Worm (Caenorhabditis elegans) whole organism, young adult: ENCODE results near the gene srx-77.

Experiments used
- B0336.3 ChIP-seq: fragments of 200-800 bp; sonication (Bioruptor generic); IDR thresholded peaks from 2 replicates; pipeline ENCODE4 v1.3.6; 2022; ENCODE audit warnings: missing genetic modification characterization, missing compliant biosample characterization
- F10E7.11 ChIP-seq: sonication (generic microtip); optimal IDR thresholded peaks from 2 replicates; lab custom pipeline; 2017; ENCODE audit warnings: mild to moderate bottlenecking, missing genetic modification characterization, moderate library complexity, missing compliant biosample characterization
- F33H1.4 ChIP-seq: fragments of 200-800 bp; sonication (Bioruptor generic); IDR thresholded peaks from 2 replicates; pipeline ENCODE4 v1.3.6; 2022; ENCODE audit warnings: missing genetic modification reagents, missing genetic modification characterization, missing compliant biosample characterization
- F49E8.2 ChIP-seq: sonication (generic microtip); optimal IDR thresholded peaks from 3 replicates; lab custom pipeline; 2017; ENCODE audit warnings: missing genetic modification characterization, mild to moderate bottlenecking, missing compliant biosample characterization, antibody characterized with exemption, moderate library complexity; ENCODE audit not compliant: insufficient read depth
- F57C9.4 ChIP-seq: sonication (generic microtip); optimal IDR thresholded peaks from 2 replicates; lab custom pipeline; 2017; ENCODE audit warnings: mild to moderate bottlenecking, missing genetic modification characterization, missing compliant biosample characterization
- K11D2.4 ChIP-seq: fragments of 200-800 bp; sonication (Bioruptor generic); IDR thresholded peaks from 2 replicates; pipeline ENCODE4 v1.3.6; 2022; ENCODE audit warnings: missing genetic modification reagents, missing genetic modification characterization, missing compliant biosample characterization
- Y95B8A.8 ChIP-seq: fragments of 200-800 bp; sonication (Bioruptor generic); IDR thresholded peaks from 2 replicates; pipeline ENCODE4 v1.3.6; 2022; ENCODE audit warnings: missing genetic modification reagents, missing genetic modification characterization, missing compliant biosample characterization
- ama-1 ChIP-seq, 3 experiments: fragments of 150-350 bp in 1 of 3; sonication (generic microtip) in 2 of 3; optimal IDR thresholded peaks; 2 replicates each; lab custom pipeline; 2014 to 2018; ENCODE audit warnings: missing biosample characterization in 2 of 3, missing genetic modification characterization in 2 of 3, missing genetic modification reagents in 2 of 3
- bed-1 ChIP-seq: fragments of 200-800 bp; sonication (Bioruptor generic); IDR thresholded peaks from 2 replicates; pipeline ENCODE4 v1.3.6; 2022; ENCODE audit warnings: missing genetic modification reagents, missing genetic modification characterization, missing compliant biosample characterization
- bed-2 ChIP-seq: fragments of 200-800 bp; sonication (Bioruptor generic); IDR thresholded peaks from 2 replicates; pipeline ENCODE4 v1.3.6; 2022; ENCODE audit warnings: missing genetic modification reagents, missing genetic modification characterization, missing compliant biosample characterization
- ccch-3 ChIP-seq: fragments of 200-800 bp; sonication (Bioruptor generic); optimal IDR thresholded peaks from 2 replicates; lab custom pipeline; 2018; ENCODE audit warnings: mild to moderate bottlenecking, missing genetic modification characterization, missing compliant biosample characterization
- chd-7 ChIP-seq: sonication (generic microtip); optimal IDR thresholded peaks from 2 replicates; lab custom pipeline; 2016; ENCODE audit warnings: mild to moderate bottlenecking, missing genetic modification characterization, moderate library complexity, missing compliant biosample characterization
- efl-1 ChIP-seq: fragments of 150-350 bp; optimal IDR thresholded peaks from 2 replicates; lab custom pipeline; 2014; ENCODE audit warnings: missing biosample characterization, missing genetic modification reagents, missing genetic modification characterization
- ets-4 ChIP-seq: fragments of 200-800 bp; sonication (Bioruptor generic); optimal IDR thresholded peaks from 2 replicates; lab custom pipeline; 2018; ENCODE audit warnings: mild to moderate bottlenecking, missing genetic modification characterization, missing compliant biosample characterization
- hrde-1 ChIP-seq: sonication (generic microtip); optimal IDR thresholded peaks from 2 replicates; lab custom pipeline; 2016; ENCODE audit warnings: missing genetic modification characterization, mild to moderate bottlenecking, missing compliant biosample characterization, moderate library complexity, missing genotype, missing genetic modification reagents, borderline replicate concordance
- lir-1 ChIP-seq: fragments of 200-800 bp; sonication (Bioruptor generic); conservative IDR thresholded peaks from 2 replicates; pipeline ENCODE4 v1.3.6; 2022; ENCODE audit warnings: missing genetic modification reagents, missing genetic modification characterization, missing compliant biosample characterization
- madf-6 ChIP-seq: fragments of 200-800 bp; sonication (Bioruptor generic); IDR thresholded peaks from 2 replicates; pipeline ENCODE4 v1.3.6; 2022; ENCODE audit warnings: missing genetic modification reagents, missing genetic modification characterization, missing compliant biosample characterization
- pha-4 ChIP-seq: fragments of 150-350 bp; sonication (generic microtip); optimal IDR thresholded peaks from 2 replicates; lab custom pipeline; 2014; ENCODE audit warnings: missing biosample characterization, missing genetic modification reagents, missing genetic modification characterization
- zim-3 ChIP-seq: sonication (generic microtip); optimal IDR thresholded peaks from 2 replicates; lab custom pipeline; 2017; ENCODE audit warnings: mild to moderate bottlenecking, missing genetic modification characterization, moderate library complexity, missing compliant biosample characterization
- ztf-28 ChIP-seq: fragments of 200-800 bp; sonication (Bioruptor generic); IDR thresholded peaks from 2 replicates; pipeline ENCODE4 v1.3.6; 2022; ENCODE audit warnings: missing genetic modification reagents, missing genetic modification characterization, missing compliant biosample characterization

The srx-77 gene

DNA sequence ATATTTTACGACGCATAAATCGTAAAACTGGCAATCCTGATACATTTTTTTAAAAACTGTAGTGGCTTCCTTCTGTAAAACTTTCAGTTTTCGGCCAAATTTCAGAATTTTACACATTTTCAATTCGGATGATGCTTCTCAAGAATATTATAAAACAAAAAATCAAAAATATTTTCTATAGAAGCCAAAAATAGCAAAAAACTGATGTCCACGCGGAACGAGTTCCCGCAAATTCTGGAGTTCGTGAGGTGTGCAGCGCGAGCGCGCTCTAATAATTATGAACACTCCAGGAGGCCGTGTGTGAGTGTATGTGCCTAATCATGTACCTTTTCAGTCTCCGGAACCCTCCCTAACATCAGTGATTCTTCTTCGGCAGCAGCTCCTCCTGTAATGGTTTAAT is 51.3 kb downstream of the srx-77 start, which contains the start of gene sumv-2:
TSS of gene sumv-2 (plus strand) at position 301 of the 400 bp plus-strand sequence.
- no peak for TF ChIP-seq K11D2.4 (GFP tag; lab: Robert Waterston, UW)
- TF ChIP-seq ccch-3 (GFP tag; lab: Kevin White, UChicago), result no peak
- TF ChIP-seq F33H1.4, result no peak
- TF ChIP-seq ets-4 (GFP tag; lab: Kevin White, UChicago), result no peak
- no peak for TF ChIP-seq bed-1 (GFP tag; lab: Robert Waterston, UW)
- no peak for TF ChIP-seq lir-1 (GFP tag; lab: Robert Waterston, UW)
- no peak for TF ChIP-seq chd-7 (tag; lab: Kevin White, UChicago)
- no peak for TF ChIP-seq F10E7.11 (tag; lab: Kevin White, UChicago)
- no peak for TF ChIP-seq B0336.3 (GFP tag; lab: Robert Waterston, UW)
- TF ChIP-seq ztf-28 (GFP tag; lab: Robert Waterston, UW), result no peak
- no peak for TF ChIP-seq ama-1 (optimal IDR thresholded peaks at IDR 0.05; lab: Kevin White, UChicago)
- TF ChIP-seq ama-1 (GFP tag; optimal IDR thresholded peaks at IDR 0.05; lab: Kevin White, UChicago), result no peak
- TF ChIP-seq efl-1 (GFP tag; lab: Kevin White, UChicago), result no peak
- no peak for TF ChIP-seq bed-2
- no peak for TF ChIP-seq Y95B8A.8 (GFP tag; lab: Robert Waterston, UW)
- TF ChIP-seq pha-4 (tag; lab: Kevin White, UChicago), result no peak
- no peak for TF ChIP-seq F57C9.4 (tag; lab: Kevin White, UChicago)
- no peak for TF ChIP-seq madf-6 (GFP tag; lab: Robert Waterston, UW)
- TF ChIP-seq hrde-1 (tag; lab: Kevin White, UChicago), result no peak
- TF ChIP-seq zim-3 (tag; lab: Kevin White, UChicago), result no peak
- no peak for TF ChIP-seq F49E8.2 (tag; lab: Kevin White, UChicago)
